Fruit fly (Drosophila melanogaster) whole organism, prepupa: ENCODE data around the gene Polr3H.

Experiments used
- CG10631 ChIP-seq: fragments of 200-800 bp; sonication (Bioruptor generic); optimal IDR thresholded peaks from 2 replicates; lab custom pipeline; 2016; ENCODE audit warnings: missing biosample characterization, missing genetic modification characterization
- CG10669 ChIP-seq: fragments of 200-800 bp; sonication (Bioruptor generic); optimal IDR thresholded peaks from 3 replicates; lab custom pipeline; 2018; ENCODE audit warnings: missing biosample characterization, mild to moderate bottlenecking, missing genetic modification characterization, moderate library complexity
- CG11294 ChIP-seq: fragments of 200-800 bp; sonication (Bioruptor generic); IDR thresholded peaks from 2 replicates; pipeline ENCODE4 v1.3.6; 2022; ENCODE audit warnings: missing biosample characterization, missing genetic modification characterization
- CG11762 ChIP-seq: fragments of 200-800 bp; sonication (Bioruptor generic); optimal IDR thresholded peaks from 3 replicates; lab custom pipeline; 2016; ENCODE audit warnings: missing biosample characterization, missing genetic modification characterization; ENCODE audit not compliant: insufficient read depth
- CG15336 ChIP-seq: fragments of 200-800 bp; sonication (Bioruptor generic); IDR thresholded peaks from 2 replicates; pipeline ENCODE4 v1.3.6; 2022; ENCODE audit warnings: missing biosample characterization, missing genetic modification characterization
- CG1621 ChIP-seq: fragments of 200-800 bp; sonication (Bioruptor generic); optimal IDR thresholded peaks from 3 replicates; lab custom pipeline; 2018; ENCODE audit warnings: missing biosample characterization, mild to moderate bottlenecking, missing genetic modification characterization
- CG16779 ChIP-seq: fragments of 200-800 bp; sonication (Bioruptor generic); optimal IDR thresholded peaks from 3 replicates; lab custom pipeline; 2017; ENCODE audit warnings: missing biosample characterization, mild to moderate bottlenecking, missing genetic modification characterization
- CG31627 ChIP-seq: fragments of 200-800 bp; sonication (Bioruptor generic); optimal IDR thresholded peaks from 3 replicates; lab custom pipeline; 2016; ENCODE audit warnings: missing biosample characterization, missing genetic modification characterization
- CG32006 ChIP-seq: fragments of 200-800 bp; sonication (Bioruptor generic); optimal IDR thresholded peaks from 3 replicates; lab custom pipeline; 2017; ENCODE audit warnings: missing biosample characterization, mild to moderate bottlenecking, missing genetic modification characterization
- CG3919 ChIP-seq: fragments of 200-800 bp; sonication (Bioruptor generic); optimal IDR thresholded peaks from 3 replicates; lab custom pipeline; 2016; ENCODE audit warnings: missing biosample characterization, missing genetic modification characterization
- CG4318 ChIP-seq: fragments of 200-800 bp; sonication (Bioruptor generic); optimal IDR thresholded peaks from 3 replicates; lab custom pipeline; 2017; ENCODE audit warnings: missing biosample characterization, mild to moderate bottlenecking, missing genetic modification characterization
- CG6163 ChIP-seq: fragments of 200-800 bp; sonication (Bioruptor generic); IDR thresholded peaks from 3 replicates; pipeline ENCODE4 v1.3.6; 2022; ENCODE audit warnings: missing biosample characterization, missing genetic modification characterization
- CG6276 ChIP-seq: fragments of 200-800 bp; sonication (Bioruptor generic); optimal IDR thresholded peaks from 2 replicates; lab custom pipeline; 2017; ENCODE audit warnings: missing biosample characterization, mild to moderate bottlenecking, missing genetic modification characterization
- CG6792 ChIP-seq: fragments of 200-800 bp; sonication (Bioruptor generic); optimal IDR thresholded peaks from 3 replicates; lab custom pipeline; 2016; ENCODE audit warnings: missing biosample characterization, missing genetic modification characterization
- CG6854 ChIP-seq: fragments of 200-800 bp; sonication (Bioruptor generic); optimal IDR thresholded peaks from 2 replicates; lab custom pipeline; 2017; ENCODE audit warnings: missing biosample characterization, mild to moderate bottlenecking, missing genetic modification characterization
- CG7368 ChIP-seq: fragments of 200-800 bp; sonication (Bioruptor generic); optimal IDR thresholded peaks from 3 replicates; lab custom pipeline; 2016; ENCODE audit warnings: missing biosample characterization, missing genetic modification characterization
- CG8119 ChIP-seq: fragments of 200-800 bp; sonication (Bioruptor generic); IDR thresholded peaks from 3 replicates; pipeline ENCODE4 v1.3.6; 2022; ENCODE audit warnings: missing biosample characterization, missing genetic modification characterization
- Eip75B ChIP-seq: fragments of 200-800 bp; sonication (Bioruptor generic); optimal IDR thresholded peaks from 3 replicates; lab custom pipeline; 2016; ENCODE audit warnings: missing biosample characterization, missing genetic modification characterization
- Eip78C ChIP-seq: fragments of 200-800 bp; sonication (Bioruptor generic); peaks from one replicate; lab custom pipeline; 2016; ENCODE audit warnings: missing biosample characterization, missing genetic modification characterization
- Eip93F ChIP-seq: fragments of 200-800 bp; sonication (Bioruptor generic); optimal IDR thresholded peaks from 2 replicates; lab custom pipeline; 2016; ENCODE audit warnings: missing biosample characterization, mild to moderate bottlenecking, missing genetic modification characterization
- Ets21C ChIP-seq: fragments of 200-800 bp; sonication (Bioruptor generic); optimal IDR thresholded peaks from 3 replicates; lab custom pipeline; 2016; ENCODE audit warnings: missing biosample characterization, missing genetic modification characterization
- Ets96B ChIP-seq: fragments of 200-800 bp; optimal IDR thresholded peaks from 2 replicates; lab custom pipeline; 2019; ENCODE audit warnings: missing biosample characterization, mild to moderate bottlenecking, missing genetic modification characterization, moderate library complexity
- Gug ChIP-seq: fragments of 200-800 bp; sonication (Bioruptor generic); IDR thresholded peaks from 2 replicates; pipeline ENCODE4 v1.3.6; 2022; ENCODE audit warnings: missing biosample characterization, missing genetic modification characterization
- Hr38 ChIP-seq: sonication (Bioruptor generic); optimal IDR thresholded peaks from 2 replicates; lab custom pipeline; 2016; ENCODE audit warnings: missing biosample characterization, missing genetic modification characterization
- Hr39 ChIP-seq: fragments of 200-800 bp; sonication (Bioruptor generic); optimal IDR thresholded peaks from 2 replicates; lab custom pipeline; 2016; ENCODE audit warnings: missing biosample characterization, missing genetic modification characterization
- Hr4 ChIP-seq: fragments of 200-800 bp; sonication (Bioruptor generic); optimal IDR thresholded peaks from 3 replicates; lab custom pipeline; 2016; ENCODE audit warnings: missing biosample characterization, missing genetic modification characterization
- Lpt ChIP-seq: fragments of 200-800 bp; sonication (Bioruptor generic); optimal IDR thresholded peaks from 3 replicates; lab custom pipeline; 2016; ENCODE audit warnings: missing biosample characterization, missing genetic modification characterization
- Met ChIP-seq: fragments of 200-800 bp; sonication (Bioruptor generic); optimal IDR thresholded peaks from 3 replicates; lab custom pipeline; 2016; ENCODE audit warnings: missing biosample characterization, missing genetic modification characterization
- OdsH ChIP-seq: fragments of 200-800 bp; sonication (Bioruptor generic); optimal IDR thresholded peaks from 3 replicates; lab custom pipeline; 2016; ENCODE audit warnings: missing biosample characterization, missing genetic modification characterization
- Sox14 ChIP-seq: fragments of 200-800 bp; sonication (Bioruptor generic); optimal IDR thresholded peaks from 3 replicates; lab custom pipeline; 2016; ENCODE audit warnings: missing biosample characterization, missing genetic modification characterization
- Sox15 ChIP-seq: fragments of 200-800 bp; sonication (Bioruptor generic); optimal IDR thresholded peaks from 3 replicates; lab custom pipeline; 2016; ENCODE audit warnings: missing biosample characterization, missing genetic modification characterization
- achi ChIP-seq: fragments of 200-800 bp; sonication (Bioruptor generic); optimal IDR thresholded peaks from 3 replicates; lab custom pipeline; 2016; ENCODE audit warnings: missing biosample characterization, missing genetic modification characterization
- acj6 ChIP-seq: fragments of 200-800 bp; sonication (Bioruptor generic); optimal IDR thresholded peaks from 3 replicates; lab custom pipeline; 2016; ENCODE audit warnings: missing biosample characterization, missing genetic modification characterization
- cyc ChIP-seq: fragments of 200-800 bp; sonication (Bioruptor generic); optimal IDR thresholded peaks from 3 replicates; lab custom pipeline; 2016; ENCODE audit warnings: missing biosample characterization, missing genetic modification characterization
- dsx ChIP-seq: fragments of 200-800 bp; optimal IDR thresholded peaks from 3 replicates; lab custom pipeline; 2019; ENCODE audit warnings: missing biosample characterization, mild to moderate bottlenecking, missing genetic modification characterization, moderate library complexity; ENCODE audit not compliant: poor library complexity, severe bottlenecking
- eg ChIP-seq: fragments of 200-800 bp; sonication (Bioruptor generic); IDR thresholded peaks from 3 replicates; pipeline ENCODE4 v1.3.6; 2022; ENCODE audit warnings: missing biosample characterization, missing genetic modification characterization
- esn ChIP-seq: fragments of 200-800 bp; sonication (Bioruptor generic); optimal IDR thresholded peaks from 2 replicates; lab custom pipeline; 2016; ENCODE audit warnings: missing biosample characterization, mild to moderate bottlenecking, missing genetic modification characterization, moderate library complexity
- fd59A ChIP-seq: fragments of 200-800 bp; sonication (Bioruptor generic); optimal IDR thresholded peaks from 2 replicates; lab custom pipeline; 2017; ENCODE audit warnings: missing biosample characterization, mild to moderate bottlenecking, missing genetic modification characterization, missing genetic modification reagents
- fkh ChIP-seq: fragments of 200-800 bp; sonication (Bioruptor generic); optimal IDR thresholded peaks from 3 replicates; lab custom pipeline; 2017; ENCODE audit warnings: missing biosample characterization, mild to moderate bottlenecking, missing genetic modification characterization, moderate library complexity
- lz ChIP-seq: fragments of 200-800 bp; sonication (Bioruptor generic); optimal IDR thresholded peaks from 3 replicates; lab custom pipeline; 2016; ENCODE audit warnings: missing biosample characterization, missing genetic modification characterization
- net ChIP-seq: fragments of 200-800 bp; sonication (Bioruptor generic); optimal IDR thresholded peaks from 3 replicates; lab custom pipeline; 2016; ENCODE audit warnings: missing biosample characterization, missing genetic modification characterization
- pdm3 ChIP-seq: fragments of 200-800 bp; sonication (Bioruptor generic); optimal IDR thresholded peaks from 3 replicates; lab custom pipeline; 2016; ENCODE audit warnings: missing biosample characterization, missing genetic modification characterization
- salr ChIP-seq, 2 experiments: fragments of 200-800 bp; sonication (Bioruptor generic); optimal IDR thresholded peaks; 3 replicates each; lab custom pipeline; 2016 to 2018; ENCODE audit warnings: missing biosample characterization in 2 of 2, missing genetic modification characterization in 2 of 2, mild to moderate bottlenecking in 1 of 2
- spab ChIP-seq: fragments of 200-800 bp; sonication (Bioruptor generic); optimal IDR thresholded peaks from 2 replicates; lab custom pipeline; 2017; ENCODE audit warnings: missing biosample characterization, mild to moderate bottlenecking, missing genetic modification characterization, missing genetic modification reagents
- svp ChIP-seq: fragments of 200-800 bp; sonication (Bioruptor generic); peaks from one replicate; lab custom pipeline; 2016; ENCODE audit warnings: missing biosample characterization, missing genetic modification characterization
- vri ChIP-seq: fragments of 200-800 bp; sonication (Bioruptor generic); optimal IDR thresholded peaks from 3 replicates; lab custom pipeline; 2016; ENCODE audit warnings: missing biosample characterization, mild to moderate bottlenecking, missing genetic modification characterization

Polr3H gene

dm6 chr3L:11636829-11637228 lies 11.7 kb upstream of the Polr3H start (continued):
- no peak for TF ChIP-seq CG3919 (GFP tag; lab: Kevin White, UChicago)
- no peak for TF ChIP-seq Sox15 (GFP tag; lab: Kevin White, UChicago)
- no peak for TF ChIP-seq dsx (GFP tag; lab: Kevin White, UChicago)
- TF ChIP-seq CG4318 (GFP tag; lab: Kevin White, UChicago), result peak; percentile 17
- no peak for TF ChIP-seq Met (GFP tag; lab: Kevin White, UChicago)
- TF ChIP-seq Eip75B (GFP tag; lab: Kevin White, UChicago), result no peak
- no peak for TF ChIP-seq CG31627 (GFP tag; lab: Kevin White, UChicago)
- TF ChIP-seq CG11294 (GFP tag; lab: Robert Waterston, UW), result no peak
- TF ChIP-seq Lpt (GFP tag; lab: Kevin White, UChicago), result no peak
- TF ChIP-seq Hr39, result no peak
- peak; percentile 10 for TF ChIP-seq CG7368 (GFP tag; lab: Kevin White, UChicago)
- no peak for TF ChIP-seq OdsH (GFP tag; lab: Kevin White, UChicago)
- TF ChIP-seq, all 60 proteins: peak for 13

- no peak for TF ChIP-seq salr (GFP tag; optimal IDR thresholded peaks at IDR 0.05; lab: Kevin White, UChicago)
- no peak for TF ChIP-seq OdsH (GFP tag; lab: Kevin White, UChicago)
- TF ChIP-seq net (GFP tag; lab: Kevin White, UChicago), result no peak
- no peak for TF ChIP-seq Gug (GFP tag; lab: Robert Waterston, UW)
- no peak for TF ChIP-seq Sox14 (GFP tag; lab: Kevin White, UChicago)
- no peak for TF ChIP-seq Ets21C
These were observed 2.6 kb upstream of the Polr3H start, which contains the start of gene CG6071 for dm6 chr3L:11645933-11646332. Gene CG6071 (minus strand): TSS chr3L:11646033.

- TF ChIP-seq CG11762 (GFP tag; lab: Kevin White, UChicago) (peak; percentile 32), CG6276 (GFP tag; lab: Kevin White, UChicago) (peak; percentile 63), CG8119 (peak; percentile 86), pdm3 (GFP tag; lab: Kevin White, UChicago) (peak; percentile 67), esn (GFP tag; lab: Kevin White, UChicago) (no peak), CG16779 (tag; lab: Kevin White, UChicago) (peak; percentile 24), OdsH (GFP tag; lab: Kevin White, UChicago) (peak; percentile 62), CG10631 (peak; percentile 40), Ets96B (tag; lab: Kevin White, UChicago) (peak; percentile 65), CG6163 (peak; percentile 89), Ets21C (no peak), CG15336 (GFP tag; lab: Robert Waterston, UW) (peak; percentile 90), fkh (GFP tag; lab: Kevin White, UChicago) (no peak), CG32006 (peak; percentile 82), acj6 (GFP tag; lab: Kevin White, UChicago) (peak; percentile 39), CG11294 (GFP tag; lab: Robert Waterston, UW) (peak; percentile 82), Eip93F (GFP tag; lab: Kevin White, UChicago) (no peak), CG6792 (GFP tag; lab: Kevin White, UChicago) (peak; percentile 44), Met (GFP tag; lab: Kevin White, UChicago) (no peak), achi (GFP tag; lab: Kevin White, UChicago) (peak; percentile 65), Sox14 (GFP tag; lab: Kevin White, UChicago) (peak; percentile 63), fd59A (GFP tag; lab: Kevin White, UChicago) (peak; percentile 40), Hr4 (peak; percentile 83), svp (peak; percentile 35), CG4318 (GFP tag; lab: Kevin White, UChicago) (peak; percentile 47), net (GFP tag; lab: Kevin White, UChicago) (peak; percentile 53), salr (GFP tag; optimal IDR thresholded peaks at IDR 0.05; lab: Kevin White, UChicago) (peak in 1 of 2 experiments; percentile 25), eg (peak; percentile 86), CG6854 (GFP tag; lab: Kevin White, UChicago) (no peak), spab (GFP tag; lab: Kevin White, UChicago) (peak; percentile 16), CG1621 (no peak), Eip78C (GFP tag; lab: Kevin White, UChicago) (peak; percentile 64), Gug (GFP tag; lab: Robert Waterston, UW) (peak; percentile 76; the same call in 1 of the 2 replicates), Hr38 (GFP tag; lab: Kevin White, UChicago) (peak; percentile 6), lz (no peak), CG10669 (GFP tag; lab: Kevin White, UChicago) (peak; percentile 57), vri (no peak), dsx (GFP tag; lab: Kevin White, UChicago) (no peak), cyc (GFP tag; lab: Kevin White, UChicago) (peak; percentile 3), CG3919 (GFP tag; lab: Kevin White, UChicago) (peak; percentile 48), CG7368 (GFP tag; lab: Kevin White, UChicago) (peak; percentile 21)
These were observed 7.6 kb downstream of the Polr3H start for dm6 chr3L:11656189-11656588.
